Fruit fly (Drosophila melanogaster): ENCODE data around the gene Svip.

dm6 chr3L:9345157-9345556 lies 13.6 kb upstream of the Svip start:
- TF ChIP-seq ttk (optimal IDR thresholded peaks at IDR 0.05) (no peak), psq (optimal IDR thresholded peaks at IDR 0.05) (no peak), h (optimal IDR thresholded peaks at IDR 0.05) (no peak), insv (optimal IDR thresholded peaks at IDR 0.05) (no peak), Myc (optimal IDR thresholded peaks at IDR 0.05) (no peak)

Measured in Kc167 (cell line).